Worm (Caenorhabditis elegans) whole organism, young adult: Measurements from ENCODE around the gene bca-2.

Experiments used
- D2030.7 ChIP-seq: fragments of 200-800 bp; sonication (Bioruptor generic); IDR thresholded peaks from 2 replicates; pipeline ENCODE4 v1.3.6; 2022; ENCODE audit warnings: missing genetic modification reagents, missing genetic modification characterization, missing compliant biosample characterization
- Y53G8AR.9 ChIP-seq: fragments of 200-800 bp; sonication (Bioruptor generic); conservative IDR thresholded peaks from 2 replicates; pipeline ENCODE4 v1.3.6; 2022; ENCODE audit warnings: missing genetic modification reagents, missing genetic modification characterization, missing compliant biosample characterization
- Y95B8A.8 ChIP-seq: fragments of 200-800 bp; sonication (Bioruptor generic); IDR thresholded peaks from 2 replicates; pipeline ENCODE4 v1.3.6; 2022; ENCODE audit warnings: missing genetic modification reagents, missing genetic modification characterization, missing compliant biosample characterization
- aptf-3 ChIP-seq: fragments of 200-800 bp; sonication (Bioruptor generic); IDR thresholded peaks from 2 replicates; pipeline ENCODE4 v1.3.6; 2022; ENCODE audit warnings: missing genetic modification characterization, missing compliant biosample characterization
- attf-3 ChIP-seq: fragments of 200-800 bp; sonication (Bioruptor generic); conservative IDR thresholded peaks from 2 replicates; pipeline ENCODE4 v1.3.6; 2022; ENCODE audit warnings: missing genetic modification reagents, missing genetic modification characterization, missing compliant biosample characterization
- attf-5 ChIP-seq: fragments of 200-800 bp; sonication (Bioruptor generic); optimal IDR thresholded peaks from 2 replicates; lab custom pipeline; 2018; ENCODE audit warnings: mild to moderate bottlenecking, missing genetic modification characterization, missing compliant biosample characterization
- attf-6 ChIP-seq: fragments of 200-800 bp; sonication (Bioruptor generic); IDR thresholded peaks from 2 replicates; pipeline ENCODE4 v1.3.6; 2022; ENCODE audit warnings: missing genetic modification reagents, missing genetic modification characterization, missing compliant biosample characterization
- cebp-1 ChIP-seq, 2 experiments: fragments of 200-800 bp in 1 of 2; sonication (Bioruptor generic) in 1 of 2; sonication (generic microtip) in 1 of 2; IDR thresholded peaks in 1 of 2; optimal IDR thresholded peaks in 1 of 2; 2 replicates each; pipeline versions ENCODE4 v1.3.6 to Lab custom; 2017 to 2022; ENCODE audit warnings: missing compliant biosample characterization in 2 of 2, missing genetic modification characterization in 2 of 2, mild to moderate bottlenecking in 1 of 2, missing genetic modification reagents in 1 of 2, moderate library complexity in 1 of 2
- cebp-2 ChIP-seq: fragments of 200-800 bp; sonication (Bioruptor generic); IDR thresholded peaks from 2 replicates; pipeline ENCODE4 v1.3.6; 2022; ENCODE audit warnings: missing genetic modification characterization, missing compliant biosample characterization
- ceh-100 ChIP-seq: fragments of 200-800 bp; sonication (Bioruptor generic); IDR thresholded peaks from 2 replicates; pipeline ENCODE4 v1.3.6; 2022; ENCODE audit warnings: missing genetic modification reagents, missing genetic modification characterization, missing compliant biosample characterization
- chd-7 ChIP-seq: sonication (generic microtip); optimal IDR thresholded peaks from 2 replicates; lab custom pipeline; 2016; ENCODE audit warnings: mild to moderate bottlenecking, missing genetic modification characterization, moderate library complexity, missing compliant biosample characterization
- dox-1 ChIP-seq: fragments of 200-800 bp; sonication (Bioruptor generic); IDR thresholded peaks from 2 replicates; pipeline ENCODE4 v1.3.6; 2022; ENCODE audit warnings: missing genetic modification reagents, missing genetic modification characterization, missing compliant biosample characterization
- dpl-1 ChIP-seq: fragments of 150-350 bp; optimal IDR thresholded peaks from 2 replicates; lab custom pipeline; 2014; ENCODE audit warnings: missing biosample characterization, missing genetic modification reagents, missing genetic modification characterization
- egrh-3 ChIP-seq: fragments of 200-800 bp; sonication (Bioruptor generic); IDR thresholded peaks from 2 replicates; pipeline ENCODE4 v1.3.6; 2022; ENCODE audit warnings: missing genetic modification reagents, missing genetic modification characterization, missing compliant biosample characterization
- ekl-4 ChIP-seq: fragments of 200-800 bp; sonication (Bioruptor generic); IDR thresholded peaks from 2 replicates; pipeline ENCODE4 v1.3.6; 2022; ENCODE audit warnings: missing genetic modification reagents, missing genetic modification characterization, missing compliant biosample characterization
- hmg-1.2 ChIP-seq: fragments of 200-800 bp; sonication (Bioruptor generic); IDR thresholded peaks from 2 replicates; pipeline ENCODE4 v1.3.6; 2022; ENCODE audit warnings: missing genetic modification reagents, missing genetic modification characterization, missing compliant biosample characterization
- let-607 ChIP-seq, 2 experiments: fragments of 200-800 bp in 1 of 2; sonication (Bioruptor generic) in 1 of 2; sonication (generic microtip) in 1 of 2; optimal IDR thresholded peaks; 2 replicates each; lab custom pipeline; 2016 to 2018; ENCODE audit warnings: mild to moderate bottlenecking in 2 of 2, missing compliant biosample characterization in 2 of 2, missing genetic modification characterization in 2 of 2, moderate library complexity in 2 of 2, missing genotype in 1 of 2
- madf-6 ChIP-seq: fragments of 200-800 bp; sonication (Bioruptor generic); IDR thresholded peaks from 2 replicates; pipeline ENCODE4 v1.3.6; 2022; ENCODE audit warnings: missing genetic modification reagents, missing genetic modification characterization, missing compliant biosample characterization
- madf-8 ChIP-seq: fragments of 200-800 bp; sonication (Bioruptor generic); conservative IDR thresholded peaks from 2 replicates; pipeline ENCODE4 v1.3.6; 2022; ENCODE audit warnings: missing genetic modification reagents, missing genetic modification characterization, missing compliant biosample characterization
- mes-4 ChIP-seq: sonication (generic microtip); optimal IDR thresholded peaks from 2 replicates; lab custom pipeline; 2016; ENCODE audit warnings: missing genotype, missing genetic modification characterization, missing compliant biosample characterization
- nfyb-1 ChIP-seq: fragments of 200-800 bp; sonication (Bioruptor generic); IDR thresholded peaks from 2 replicates; pipeline ENCODE4 v1.3.6; 2022; ENCODE audit warnings: missing genetic modification reagents, missing genetic modification characterization, missing compliant biosample characterization
- nhr-90 ChIP-seq: sonication (generic microtip); optimal IDR thresholded peaks from 2 replicates; lab custom pipeline; 2016; ENCODE audit warnings: missing genotype, mild to moderate bottlenecking, missing genetic modification characterization, missing compliant biosample characterization
- rec-8 ChIP-seq, 2 experiments: sonication (generic microtip); optimal IDR thresholded peaks; 2 replicates each; lab custom pipeline; 2016; ENCODE audit warnings: mild to moderate bottlenecking in 2 of 2, missing genetic modification characterization in 2 of 2, missing genetic modification reagents in 2 of 2, missing genotype in 2 of 2, missing biosample characterization in 1 of 2, missing compliant biosample characterization in 1 of 2, moderate library complexity in 1 of 2
- repo-1 ChIP-seq: sonication (generic microtip); optimal IDR thresholded peaks from 2 replicates; lab custom pipeline; 2017; ENCODE audit warnings: mild to moderate bottlenecking, missing genetic modification characterization, missing compliant biosample characterization
- snpc-1.3 ChIP-seq: sonication (generic microtip); optimal IDR thresholded peaks from 2 replicates; lab custom pipeline; 2017; ENCODE audit warnings: missing genetic modification characterization, mild to moderate bottlenecking, missing compliant biosample characterization, antibody characterized with exemption, moderate library complexity, missing genotype, missing genetic modification reagents; ENCODE audit not compliant: insufficient read depth
- snpc-4 ChIP-seq, 5 experiments: fragments of 150-350 bp in 1 of 5; sonication (generic microtip) in 4 of 5; optimal IDR thresholded peaks; 2 replicates each; lab custom pipeline; 2014 to 2018; ENCODE audit warnings: missing genetic modification characterization in 5 of 5, missing biosample characterization in 3 of 5, antibody characterized with exemption in 2 of 5, mild to moderate bottlenecking in 2 of 5, missing compliant biosample characterization in 2 of 5, missing genotype in 2 of 5, moderate library complexity in 2 of 5, missing genetic modification reagents in 1 of 5
- zfh-2 ChIP-seq: fragments of 200-800 bp; sonication (Bioruptor generic); conservative IDR thresholded peaks from 2 replicates; pipeline ENCODE4 v1.3.6; 2022; ENCODE audit warnings: missing genetic modification reagents, missing genetic modification characterization, missing compliant biosample characterization
- ztf-18 ChIP-seq: sonication (generic microtip); optimal IDR thresholded peaks from 2 replicates; lab custom pipeline; 2016; ENCODE audit warnings: missing genotype, mild to moderate bottlenecking, missing genetic modification characterization, missing compliant biosample characterization

The bca-2 gene

DNA sequence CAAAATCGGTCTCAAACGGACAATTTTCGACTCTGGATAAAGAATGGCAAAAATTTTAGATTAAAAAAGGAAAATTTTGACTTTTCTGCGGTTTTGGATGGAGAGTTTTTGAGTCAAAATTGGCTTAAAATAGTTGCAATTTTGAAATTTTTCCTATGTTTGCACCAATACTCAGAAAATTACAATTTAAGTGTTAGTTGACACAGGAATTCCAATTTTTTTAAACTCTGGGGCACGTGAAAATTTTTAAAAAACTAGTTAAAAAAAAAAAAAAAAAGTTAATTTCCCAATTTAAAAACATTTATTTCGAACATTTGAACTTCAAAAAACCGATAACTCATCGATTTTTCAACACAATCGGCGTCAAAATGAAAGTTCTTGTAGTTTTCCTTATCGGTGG is 11.8 kb upstream of the bca-2 start, which contains the start of gene Y116A8C.33:
Gene Y116A8C.33 (plus strand): TSS at position 301 of the 400 bp plus-strand sequence.
- TF ChIP-seq Y95B8A.8 (GFP tag; lab: Robert Waterston, UW) (no peak), cebp-1 (GFP tag; IDR thresholded peaks at IDR 0.05; lab: Robert Waterston, UW) (no peak), cebp-1 (tag; optimal IDR thresholded peaks at IDR 0.05; lab: Kevin White, UChicago) (peak; percentile 13)

DNA sequence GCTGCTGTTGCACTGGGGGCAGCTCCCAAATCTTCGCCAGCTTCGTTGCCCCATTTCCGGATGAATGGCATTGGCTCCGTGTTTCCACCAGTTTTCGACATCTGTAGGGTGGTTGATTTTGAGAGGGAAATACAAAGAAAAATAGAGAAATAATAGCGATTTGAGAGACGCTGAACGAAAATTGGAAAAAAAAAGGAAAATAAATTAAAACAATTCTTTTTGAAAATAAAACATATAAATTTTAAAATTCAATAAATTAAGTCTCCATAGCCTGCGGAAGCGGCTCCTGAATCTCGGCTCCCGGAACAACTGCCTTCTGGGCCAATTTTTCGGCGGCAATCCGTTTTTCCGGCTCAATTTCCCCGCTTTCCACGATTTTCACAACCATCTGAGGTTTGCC is 10.8 kb upstream of the bca-2 start, which contains the start of gene sfa-1:
Gene sfa-1 (minus strand): TSS at position 101 of the 400 bp plus-strand sequence.
- TF ChIP-seq ztf-18 (peak; percentile 18), mes-4 (no peak)

DNA sequence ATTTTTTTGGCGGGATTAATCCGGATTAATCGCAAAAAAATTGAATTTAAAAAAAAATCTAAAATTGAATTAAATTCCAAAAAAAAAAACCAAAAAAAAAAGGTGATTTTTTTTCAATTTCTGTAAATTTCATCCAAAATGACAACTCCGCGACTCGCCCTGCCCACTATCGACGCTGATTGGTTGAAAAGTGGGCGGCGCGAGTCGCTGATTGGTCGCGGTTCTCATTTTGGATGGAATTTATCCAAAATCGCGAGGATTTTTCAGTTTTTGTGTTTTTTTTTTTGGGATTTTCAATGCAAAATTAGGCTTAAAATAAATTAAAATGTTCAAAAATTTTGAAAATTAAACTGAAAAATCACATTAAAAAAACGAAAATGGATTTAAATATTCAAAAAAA is 9.4 kb upstream of the bca-2 start:
- TF ChIP-seq nfyb-1 (GFP tag; lab: Robert Waterston, UW) (0 out of 2 replicates have a peak, but pooled peaks have one; percentile 26), chd-7 (tag; lab: Kevin White, UChicago) (no peak)

DNA sequence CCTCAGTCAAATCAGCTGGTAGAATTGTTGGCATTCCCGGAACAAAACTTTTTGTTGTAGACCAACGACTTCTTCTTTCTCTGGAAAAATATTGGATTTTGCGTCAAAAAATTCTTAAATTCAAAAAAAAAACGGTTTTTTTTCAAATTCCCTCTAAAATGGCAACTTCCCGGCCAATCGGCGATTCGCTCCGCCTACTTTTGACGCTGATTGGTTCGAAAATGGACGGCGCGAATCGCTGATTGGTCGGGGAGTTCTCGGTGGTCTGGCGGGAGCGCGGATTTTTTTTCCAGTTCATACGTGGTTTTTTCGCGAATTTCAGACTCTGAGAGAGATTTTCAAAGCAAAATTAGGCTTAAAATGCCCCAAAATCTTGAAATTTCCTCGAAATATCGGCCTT is 8.8 kb upstream of the bca-2 start:
- TF ChIP-seq nfyb-1 (GFP tag; lab: Robert Waterston, UW), result peak; percentile 63; the same call in 1 of the 2 replicates
- no peak for TF ChIP-seq dox-1 (GFP tag; lab: Robert Waterston, UW)
- TF ChIP-seq attf-5, result no peak

DNA sequence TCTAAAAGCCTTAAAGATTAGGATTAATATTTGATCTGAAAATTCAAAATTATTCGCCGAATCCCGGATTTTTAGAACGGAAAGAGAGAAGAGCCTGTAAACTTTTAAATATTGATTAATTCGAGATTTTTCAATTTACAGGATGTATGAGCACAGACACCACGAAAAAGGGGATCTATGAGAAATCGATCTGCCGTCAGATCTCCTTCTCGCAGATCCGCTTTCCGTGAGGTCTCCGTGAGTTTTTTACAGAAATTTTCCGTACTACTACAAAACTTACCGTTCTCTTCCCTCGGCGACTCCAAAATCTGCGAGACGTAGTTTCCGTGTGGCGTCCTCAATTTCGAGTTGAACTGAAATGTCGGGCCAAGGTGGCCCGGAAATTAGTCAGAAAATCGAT is 8.2 kb upstream of the bca-2 start:
- no peak for TF ChIP-seq snpc-4 (GFP tag; optimal IDR thresholded peaks at IDR 0.05; lab: Kevin White, UChicago)
- peak in 1 of 4 experiments; percentile 6 for TF ChIP-seq snpc-4 (tag; optimal IDR thresholded peaks at IDR 0.05; lab: Kevin White, UChicago)
- no peak for TF ChIP-seq hmg-1.2 (GFP tag; lab: Robert Waterston, UW)
- TF ChIP-seq rec-8 (tag; optimal IDR thresholded peaks at IDR 0.05; lab: Kevin White, UChicago), result no peak
- no peak for TF ChIP-seq dox-1 (GFP tag; lab: Robert Waterston, UW)
- TF ChIP-seq Y53G8AR.9 (GFP tag; lab: Robert Waterston, UW), result 0 out of 2 replicates have a peak, but pooled peaks have one; percentile 8
- 0 out of 2 replicates have a peak, but pooled peaks have one; percentile 12 for TF ChIP-seq attf-6 (GFP tag; lab: Robert Waterston, UW)
- no peak for TF ChIP-seq madf-8 (GFP tag; lab: Robert Waterston, UW)
- TF ChIP-seq ceh-100, result peak; percentile 74
- no peak for TF ChIP-seq madf-6
- TF ChIP-seq D2030.7 (GFP tag; lab: Robert Waterston, UW), result peak; percentile 29; the same call in 1 of the 2 replicates

DNA sequence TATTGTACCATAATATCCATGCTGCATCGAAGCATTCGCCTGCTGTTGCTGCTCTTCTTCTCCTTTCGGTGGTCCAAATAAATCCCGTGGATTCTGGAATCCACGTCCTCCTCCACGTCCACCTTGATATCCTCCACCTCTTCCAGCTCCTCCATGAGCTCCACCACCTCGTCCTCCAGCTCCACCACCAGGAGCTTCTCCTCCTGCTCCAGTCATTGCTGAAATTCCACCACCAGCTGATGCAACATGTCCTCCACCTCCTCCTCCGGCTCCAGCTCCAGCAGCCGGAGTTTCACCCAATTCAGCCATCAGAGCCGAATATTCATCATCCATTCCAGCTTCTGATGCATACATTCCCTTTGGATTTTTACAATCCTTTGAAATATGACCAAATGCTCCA is 5.5 kb upstream of the bca-2 start:
- peak; percentile 70; the same call in 1 of the 2 replicates for TF ChIP-seq egrh-3 (GFP tag; lab: Robert Waterston, UW)
- no peak for TF ChIP-seq attf-3 (GFP tag; lab: Robert Waterston, UW)
- TF ChIP-seq dpl-1 (GFP tag; lab: Kevin White, UChicago), result no peak
- TF ChIP-seq ekl-4 (GFP tag; lab: Robert Waterston, UW), result no peak
- TF ChIP-seq snpc-1.3, result no peak
- TF ChIP-seq nhr-90 (tag; lab: Kevin White, UChicago), result no peak
- 0 out of 2 replicates have a peak, but pooled peaks have one; percentile 22 for TF ChIP-seq cebp-2 (GFP tag; lab: Robert Waterston, UW)
- no peak for TF ChIP-seq let-607 (tag; optimal IDR thresholded peaks at IDR 0.05; lab: Kevin White, UChicago)
- no peak for TF ChIP-seq aptf-3 (GFP tag; lab: Robert Waterston, UW)
- TF ChIP-seq repo-1 (tag; lab: Kevin White, UChicago), result peak; percentile 39
- TF ChIP-seq ceh-100, result no peak
- TF ChIP-seq zfh-2 (GFP tag; lab: Robert Waterston, UW), result peak; percentile 81
